Worm (Caenorhabditis elegans) whole organism, L2 larva: Measurements from ENCODE around the gene T01D1.8.

Experiments
- F13H6.1 ChIP-seq: sonication (generic microtip); optimal IDR thresholded peaks from 2 replicates; lab custom pipeline; 2016; ENCODE audit warnings: missing genetic modification characterization, missing compliant biosample characterization
- R02D3.7 ChIP-seq: fragments of 150-350 bp; optimal IDR thresholded peaks from 2 replicates; lab custom pipeline; 2014; ENCODE audit warnings: missing biosample characterization, missing genetic modification characterization
- Y55F3AM.14 ChIP-seq: fragments of 200-800 bp; sonication (Bioruptor generic); optimal IDR thresholded peaks from 2 replicates; lab custom pipeline; 2018; ENCODE audit warnings: mild to moderate bottlenecking, missing genetic modification characterization, missing compliant biosample characterization
- alr-1 ChIP-seq: fragments of 150-350 bp; optimal IDR thresholded peaks from 2 replicates; lab custom pipeline; 2014; ENCODE audit warnings: missing biosample characterization, missing genetic modification characterization
- ama-1 ChIP-seq: fragments of 150-350 bp; optimal IDR thresholded peaks from 2 replicates; lab custom pipeline; 2018; ENCODE audit warnings: inconsistent platforms
- blmp-1 ChIP-seq: sonication (generic microtip); optimal IDR thresholded peaks from 2 replicates; lab custom pipeline; 2017; ENCODE audit warnings: missing genetic modification characterization, mild to moderate bottlenecking, missing compliant biosample characterization, antibody characterized with exemption, moderate library complexity; ENCODE audit not compliant: insufficient read depth
- ceh-16 ChIP-seq: fragments of 150-350 bp; optimal IDR thresholded peaks from 2 replicates; lab custom pipeline; 2014; ENCODE audit warnings: missing biosample characterization, missing genetic modification characterization
- ceh-82 ChIP-seq: fragments of 150-350 bp; optimal IDR thresholded peaks from 2 replicates; lab custom pipeline; 2014; ENCODE audit warnings: missing biosample characterization, missing genetic modification characterization
- crh-2 ChIP-seq: sonication (generic microtip); optimal IDR thresholded peaks from 2 replicates; lab custom pipeline; 2017; ENCODE audit warnings: missing biosample characterization, missing genetic modification characterization
- dmd-4 ChIP-seq: sonication (generic microtip); optimal IDR thresholded peaks from 2 replicates; lab custom pipeline; 2017; ENCODE audit warnings: missing biosample characterization, missing genetic modification characterization
- elt-1 ChIP-seq: fragments of 150-350 bp; optimal IDR thresholded peaks from 2 replicates; lab custom pipeline; 2014; ENCODE audit warnings: missing biosample characterization, missing genetic modification characterization
- elt-3 ChIP-seq: sonication (generic microtip); optimal IDR thresholded peaks from 2 replicates; lab custom pipeline; 2017; ENCODE audit warnings: missing biosample characterization, missing genetic modification characterization
- fos-1 ChIP-seq: fragments of 150-350 bp; optimal IDR thresholded peaks from 2 replicates; lab custom pipeline; 2014; ENCODE audit warnings: missing biosample characterization, missing genetic modification characterization
- gmeb-1 ChIP-seq: fragments of 150-350 bp; optimal IDR thresholded peaks from 2 replicates; lab custom pipeline; 2014; ENCODE audit warnings: missing biosample characterization, missing genetic modification characterization
- lin-11 ChIP-seq: fragments of 150-350 bp; sonication (generic microtip); optimal IDR thresholded peaks from 2 replicates; lab custom pipeline; 2014; ENCODE audit warnings: missing biosample characterization, missing genetic modification characterization, inconsistent platforms, mixed read lengths
- lin-13 ChIP-seq: fragments of 150-350 bp; optimal IDR thresholded peaks from 2 replicates; lab custom pipeline; 2014; ENCODE audit warnings: missing biosample characterization, missing genetic modification reagents, missing genetic modification characterization
- lin-39 ChIP-seq: fragments of 150-350 bp; optimal IDR thresholded peaks from 2 replicates; lab custom pipeline; 2014; ENCODE audit warnings: missing biosample characterization, missing genetic modification reagents, missing genetic modification characterization
- lsy-2 ChIP-seq, 2 experiments: fragments of 150-350 bp in 1 of 2; sonication (generic microtip) in 1 of 2; optimal IDR thresholded peaks; 2 replicates each; lab custom pipeline; 2014 to 2017; ENCODE audit warnings: missing biosample characterization in 2 of 2, missing genetic modification characterization in 2 of 2
- mab-5 ChIP-seq: fragments of 150-350 bp; optimal IDR thresholded peaks from 2 replicates; lab custom pipeline; 2014; ENCODE audit warnings: missing biosample characterization, missing genetic modification characterization
- mbf-1 ChIP-seq: sonication (generic microtip); optimal IDR thresholded peaks from 2 replicates; lab custom pipeline; 2017; ENCODE audit warnings: missing biosample characterization, missing genetic modification characterization
- mdl-1 ChIP-seq, 2 experiments: fragments of 150-350 bp in 1 of 2; sonication (generic microtip) in 1 of 2; optimal IDR thresholded peaks; 2 replicates each; lab custom pipeline; 2017; ENCODE audit warnings: missing biosample characterization in 2 of 2, missing genetic modification characterization in 2 of 2
- nhr-10 ChIP-seq: sonication (generic microtip); optimal IDR thresholded peaks from 2 replicates; lab custom pipeline; 2017; ENCODE audit warnings: missing biosample characterization, missing genetic modification characterization
- nhr-11 ChIP-seq: fragments of 150-350 bp; optimal IDR thresholded peaks from 2 replicates; lab custom pipeline; 2014; ENCODE audit warnings: missing biosample characterization, missing genetic modification characterization
- nhr-129 ChIP-seq: fragments of 150-350 bp; optimal IDR thresholded peaks from 2 replicates; lab custom pipeline; 2014; ENCODE audit warnings: missing biosample characterization, missing genetic modification characterization
- nhr-21 ChIP-seq: fragments of 150-350 bp; optimal IDR thresholded peaks from 2 replicates; lab custom pipeline; 2014; ENCODE audit warnings: missing biosample characterization, missing genetic modification characterization
- nhr-23 ChIP-seq: fragments of 150-350 bp; optimal IDR thresholded peaks from 2 replicates; lab custom pipeline; 2014; ENCODE audit warnings: missing biosample characterization, missing genetic modification reagents, missing genetic modification characterization
- nhr-25 ChIP-seq: fragments of 150-350 bp; sonication (generic microtip); optimal IDR thresholded peaks from 3 replicates; lab custom pipeline; 2014; ENCODE audit warnings: missing biosample characterization, missing genetic modification characterization
- nhr-77 ChIP-seq: fragments of 150-350 bp; optimal IDR thresholded peaks from 2 replicates; lab custom pipeline; 2014; ENCODE audit warnings: missing biosample characterization, missing genetic modification characterization
- peb-1 ChIP-seq: fragments of 150-350 bp; optimal IDR thresholded peaks from 2 replicates; lab custom pipeline; 2014; ENCODE audit warnings: missing biosample characterization, missing genetic modification characterization
- skn-1 ChIP-seq: sonication (generic microtip); optimal IDR thresholded peaks from 2 replicates; lab custom pipeline; 2017; ENCODE audit warnings: missing biosample characterization, missing genetic modification characterization
- sma-3 ChIP-seq: sonication (generic microtip); optimal IDR thresholded peaks from 2 replicates; lab custom pipeline; 2016; ENCODE audit warnings: missing genetic modification reagents, missing genetic modification characterization, missing compliant biosample characterization
- sma-9 ChIP-seq, 2 experiments: fragments of 150-350 bp in 1 of 2; sonication (generic microtip) in 1 of 2; optimal IDR thresholded peaks; 2 replicates each; lab custom pipeline; 2014 to 2016; ENCODE audit warnings: missing genetic modification characterization in 2 of 2, mild to moderate bottlenecking in 1 of 2, missing biosample characterization in 1 of 2, missing compliant biosample characterization in 1 of 2, missing genetic modification reagents in 1 of 2, moderate library complexity in 1 of 2
- snpc-4 ChIP-seq: fragments of 150-350 bp; optimal IDR thresholded peaks from 2 replicates; lab custom pipeline; 2014; ENCODE audit warnings: missing biosample characterization, missing genetic modification characterization
- unc-39 ChIP-seq: fragments of 150-350 bp; optimal IDR thresholded peaks from 2 replicates; lab custom pipeline; 2014; ENCODE audit warnings: missing biosample characterization, missing genetic modification characterization
- unc-55 ChIP-seq: fragments of 150-350 bp; sonication (generic microtip); optimal IDR thresholded peaks from 3 replicates; lab custom pipeline; 2014; ENCODE audit warnings: missing biosample characterization, missing genetic modification reagents, missing genetic modification characterization
- unc-62 ChIP-seq: fragments of 150-350 bp; optimal IDR thresholded peaks from 2 replicates; lab custom pipeline; 2014; ENCODE audit warnings: missing biosample characterization, missing genetic modification reagents, missing genetic modification characterization
- zag-1 ChIP-seq: fragments of 150-350 bp; optimal IDR thresholded peaks from 2 replicates; lab custom pipeline; 2014; ENCODE audit warnings: missing biosample characterization, missing genetic modification characterization
- ztf-1 ChIP-seq: fragments of 200-800 bp; sonication (Bioruptor generic); conservative IDR thresholded peaks from 2 replicates; pipeline ENCODE4 v1.3.6; 2022; ENCODE audit warnings: missing genetic modification characterization, missing compliant biosample characterization
- ztf-11 ChIP-seq: sonication (generic microtip); optimal IDR thresholded peaks from 2 replicates; lab custom pipeline; 2017; ENCODE audit warnings: missing biosample characterization, missing genetic modification characterization
- ztf-4 ChIP-seq: fragments of 150-350 bp; optimal IDR thresholded peaks from 2 replicates; lab custom pipeline; 2014; ENCODE audit warnings: missing biosample characterization, missing genetic modification characterization

Gene T01D1.8

DNA sequence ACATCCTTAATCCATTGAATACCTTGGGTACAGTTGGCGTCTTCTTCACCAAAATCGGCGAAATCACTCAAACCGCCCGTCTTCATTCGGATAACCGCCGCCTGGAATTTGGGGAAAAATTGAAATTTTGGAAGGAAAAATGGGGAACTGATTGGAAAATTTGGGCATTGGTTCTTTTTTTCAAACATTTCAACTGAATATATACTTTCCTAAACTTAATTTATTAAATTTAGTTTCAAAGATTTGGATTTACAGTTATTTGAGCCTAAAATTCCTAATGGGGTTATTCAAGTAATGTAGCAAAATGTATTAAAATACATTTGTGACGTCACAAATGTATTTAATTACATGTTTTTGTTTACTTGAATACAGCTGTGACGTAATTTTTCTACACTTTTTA is 51.2 kb downstream of the T01D1.8 start, which contains the start of gene laat-1:
laat-1 (minus strand) TSS at position 101 of the 400 bp plus-strand sequence.
- TF ChIP-seq R02D3.7 (tag; lab: Kevin White, UChicago) (no peak), unc-55 (no peak), nhr-129 (no peak), lin-13 (GFP tag; lab: Kevin White, UChicago) (no peak), unc-62 (GFP tag; lab: Kevin White, UChicago) (no peak), Y55F3AM.14 (GFP tag; lab: Kevin White, UChicago) (no peak), F13H6.1 (tag; lab: Kevin White, UChicago) (no peak), nhr-21 (tag; lab: Kevin White, UChicago) (no peak), lin-11 (tag; lab: Kevin White, UChicago) (no peak), ztf-11 (tag; lab: Kevin White, UChicago) (no peak), snpc-4 (tag; lab: Kevin White, UChicago) (no peak), nhr-10 (tag; lab: Kevin White, UChicago) (no peak), ceh-16 (tag; lab: Kevin White, UChicago) (no peak), lsy-2 (tag; optimal IDR thresholded peaks at IDR 0.05; lab: Kevin White, UChicago) (no peak), lin-39 (tag; lab: Kevin White, UChicago) (no peak), ceh-82 (no peak)
- TF ChIP-seq, all 48 proteins: peak for 0

DNA sequence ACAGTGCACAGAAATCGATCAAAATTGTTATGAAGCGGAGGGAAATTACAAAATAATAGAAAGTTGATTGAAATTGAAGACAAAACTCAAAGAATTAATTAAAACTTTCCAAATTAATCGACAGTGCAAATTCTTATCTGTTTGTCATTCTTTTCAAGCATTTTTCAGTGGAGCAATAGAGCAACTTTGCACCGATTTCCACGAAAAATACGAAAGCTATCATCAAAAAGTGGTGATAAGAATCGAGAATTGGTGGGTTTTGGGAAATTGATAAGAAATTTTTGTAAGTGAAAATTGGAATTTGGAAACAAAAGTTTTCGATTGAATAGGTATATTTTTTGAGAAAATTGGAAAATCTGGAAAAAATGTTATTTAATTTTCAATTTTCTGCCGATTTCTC is 53.5 kb downstream of the T01D1.8 start:
- TF ChIP-seq gmeb-1 (tag; lab: Kevin White, UChicago): peak; percentile 18
- no peak for TF ChIP-seq sma-9 (GFP tag; optimal IDR thresholded peaks at IDR 0.05; lab: Kevin White, UChicago)
- TF ChIP-seq sma-9 (tag; optimal IDR thresholded peaks at IDR 0.05; lab: Kevin White, UChicago): no peak
- TF ChIP-seq mab-5 (tag; lab: Kevin White, UChicago): no peak
- TF ChIP-seq crh-2 (tag; lab: Kevin White, UChicago): peak; percentile 47
- TF ChIP-seq mbf-1 (tag; lab: Kevin White, UChicago): no peak
- no peak for TF ChIP-seq blmp-1 (tag; lab: Kevin White, UChicago)
- no peak for TF ChIP-seq nhr-21 (tag; lab: Kevin White, UChicago)
- no peak for TF ChIP-seq nhr-77
- TF ChIP-seq ceh-82: no peak
- no peak for TF ChIP-seq nhr-23 (tag; lab: Kevin White, UChicago)
- TF ChIP-seq ztf-4 (tag; lab: Kevin White, UChicago): no peak
- no peak for TF ChIP-seq mdl-1 (tag; optimal IDR thresholded peaks at IDR 0.05; lab: Kevin White, UChicago)
- no peak for TF ChIP-seq R02D3.7 (tag; lab: Kevin White, UChicago)
- no peak for TF ChIP-seq sma-3
- no peak for TF ChIP-seq elt-1 (tag; lab: Kevin White, UChicago)
- no peak for TF ChIP-seq ztf-1 (GFP tag; lab: Robert Waterston, UW)
- TF ChIP-seq elt-3 (tag; lab: Kevin White, UChicago): no peak
- no peak for TF ChIP-seq ztf-11 (tag; lab: Kevin White, UChicago)
- TF ChIP-seq fos-1 (tag; lab: Kevin White, UChicago): peak; percentile 95
- no peak for TF ChIP-seq nhr-10 (tag; lab: Kevin White, UChicago)
- no peak for TF ChIP-seq alr-1 (tag; lab: Kevin White, UChicago)
- no peak for TF ChIP-seq zag-1
- TF ChIP-seq ceh-16 (tag; lab: Kevin White, UChicago): no peak
- no peak for TF ChIP-seq F13H6.1 (tag; lab: Kevin White, UChicago)
- TF ChIP-seq nhr-11 (tag; lab: Kevin White, UChicago): no peak
- peak; percentile 88 for TF ChIP-seq skn-1
- no peak for TF ChIP-seq peb-1
- no peak for TF ChIP-seq Y55F3AM.14 (GFP tag; lab: Kevin White, UChicago)
- TF ChIP-seq dmd-4: no peak
- TF ChIP-seq unc-39 (tag; lab: Kevin White, UChicago): no peak
- no peak for TF ChIP-seq lin-39 (tag; lab: Kevin White, UChicago)
- no peak for TF ChIP-seq ama-1 (lab: Kevin White, UChicago)
- TF ChIP-seq nhr-25: no peak
- TF ChIP-seq lin-13 (GFP tag; lab: Kevin White, UChicago): no peak
- TF ChIP-seq unc-62 (GFP tag; lab: Kevin White, UChicago): no peak
